Worm (Caenorhabditis elegans) whole organism, late embryonic: Measurements from ENCODE around the gene Y82E9BL.6.
"Not testable (repeated sequence)": the region's sequence is repeated elsewhere in the genome, so short reads cannot be mapped to it uniquely, and the experiment has no call there.

Experiments
- C38D4.7 ChIP-seq: fragments of 200-800 bp; sonication (Bioruptor generic); optimal IDR thresholded peaks from 2 replicates; lab custom pipeline; 2018; ENCODE audit warnings: mild to moderate bottlenecking, missing genetic modification characterization, moderate library complexity, missing compliant biosample characterization
- K02D7.2 ChIP-seq: sonication (generic microtip); optimal IDR thresholded peaks from 2 replicates; lab custom pipeline; 2017; ENCODE audit warnings: mild to moderate bottlenecking, missing genetic modification characterization, missing compliant biosample characterization
- K09A11.1 ChIP-seq: sonication (generic microtip); optimal IDR thresholded peaks from 2 replicates; lab custom pipeline; 2017; ENCODE audit warnings: antibody characterized with exemption, mild to moderate bottlenecking, missing genetic modification characterization, missing compliant biosample characterization; ENCODE audit not compliant: insufficient read depth
- ahr-1 ChIP-seq: sonication (generic microtip); optimal IDR thresholded peaks from 2 replicates; lab custom pipeline; 2016; ENCODE audit warnings: missing genetic modification characterization, missing compliant biosample characterization
- ama-1 ChIP-seq: fragments of 150-350 bp; optimal IDR thresholded peaks from 2 replicates; lab custom pipeline; 2014
- ceh-14 ChIP-seq: sonication (generic microtip); optimal IDR thresholded peaks from 2 replicates; lab custom pipeline; 2016; ENCODE audit warnings: missing genotype, missing genetic modification characterization, missing compliant biosample characterization
- ceh-18 ChIP-seq: sonication (generic microtip); optimal IDR thresholded peaks from 2 replicates; lab custom pipeline; 2016; ENCODE audit warnings: missing genetic modification characterization, missing compliant biosample characterization
- ceh-2 ChIP-seq: sonication (generic microtip); optimal IDR thresholded peaks from 2 replicates; lab custom pipeline; 2016; ENCODE audit warnings: missing genotype, missing genetic modification characterization, missing compliant biosample characterization
- ceh-30 ChIP-seq: fragments of 150-350 bp; optimal IDR thresholded peaks from 2 replicates; lab custom pipeline; 2014; ENCODE audit warnings: missing biosample characterization, missing genetic modification characterization
- ceh-31 ChIP-seq: sonication (generic microtip); optimal IDR thresholded peaks from 2 replicates; lab custom pipeline; 2016; ENCODE audit warnings: missing genetic modification characterization, missing compliant biosample characterization
- ceh-34 ChIP-seq: sonication (generic microtip); optimal IDR thresholded peaks from 2 replicates; lab custom pipeline; 2016; ENCODE audit warnings: mild to moderate bottlenecking, missing genetic modification characterization, missing compliant biosample characterization
- ceh-9 ChIP-seq: sonication (generic microtip); optimal IDR thresholded peaks from 2 replicates; lab custom pipeline; 2016; ENCODE audit warnings: mild to moderate bottlenecking, missing genetic modification characterization, inconsistent platforms, missing compliant biosample characterization
- che-1 ChIP-seq: sonication (generic microtip); optimal IDR thresholded peaks from 2 replicates; lab custom pipeline; 2016; ENCODE audit warnings: mild to moderate bottlenecking, missing genetic modification characterization, missing compliant biosample characterization
- dmd-4 ChIP-seq: sonication (generic microtip); optimal IDR thresholded peaks from 2 replicates; lab custom pipeline; 2016; ENCODE audit warnings: borderline replicate concordance, missing genetic modification characterization, missing compliant biosample characterization
- elt-4 ChIP-seq: sonication (generic microtip); optimal IDR thresholded peaks from 2 replicates; lab custom pipeline; 2016; ENCODE audit warnings: missing genetic modification characterization, missing compliant biosample characterization
- ets-4 ChIP-seq: sonication (generic microtip); optimal IDR thresholded peaks from 2 replicates; lab custom pipeline; 2016; ENCODE audit warnings: missing genetic modification characterization, missing compliant biosample characterization
- hlh-30 ChIP-seq: sonication (generic microtip); optimal IDR thresholded peaks from 2 replicates; lab custom pipeline; 2017; ENCODE audit warnings: antibody characterized with exemption, missing genetic modification characterization, missing compliant biosample characterization; ENCODE audit not compliant: insufficient read depth
- hlh-6 ChIP-seq: sonication (generic microtip); optimal IDR thresholded peaks from 2 replicates; lab custom pipeline; 2016; ENCODE audit warnings: missing genotype, missing genetic modification characterization, missing compliant biosample characterization
- hlh-8 ChIP-seq: sonication (generic microtip); optimal IDR thresholded peaks from 2 replicates; lab custom pipeline; 2016; ENCODE audit warnings: missing genotype, missing genetic modification characterization, missing compliant biosample characterization
- pat-9 ChIP-seq: fragments of 200-800 bp; sonication (Bioruptor generic); optimal IDR thresholded peaks from 2 replicates; lab custom pipeline; 2018; ENCODE audit warnings: mild to moderate bottlenecking, missing genetic modification characterization, moderate library complexity, missing compliant biosample characterization
- pha-2 ChIP-seq: sonication (generic microtip); optimal IDR thresholded peaks from 2 replicates; lab custom pipeline; 2017; ENCODE audit warnings: mild to moderate bottlenecking, missing genetic modification characterization, missing compliant biosample characterization
- pha-4 ChIP-seq: fragments of 150-350 bp; optimal IDR thresholded peaks from 2 replicates; lab custom pipeline; 2018; ENCODE audit warnings: missing biosample characterization, missing genetic modification reagents, missing genetic modification characterization
- pqm-1 ChIP-seq: sonication (generic microtip); optimal IDR thresholded peaks from 2 replicates; lab custom pipeline; 2016; ENCODE audit warnings: missing genetic modification characterization, missing compliant biosample characterization
- ref-2 ChIP-seq: sonication (generic microtip); optimal IDR thresholded peaks from 2 replicates; lab custom pipeline; 2016; ENCODE audit warnings: missing genetic modification characterization, missing compliant biosample characterization
- rnt-1 ChIP-seq: sonication (generic microtip); optimal IDR thresholded peaks from 2 replicates; lab custom pipeline; 2016; ENCODE audit warnings: missing genetic modification characterization, missing compliant biosample characterization
- sdc-2 ChIP-seq: sonication (generic microtip); optimal IDR thresholded peaks from 2 replicates; lab custom pipeline; 2016; ENCODE audit warnings: missing genotype, missing genetic modification characterization, missing compliant biosample characterization
- tbx-2 ChIP-seq: sonication (generic microtip); optimal IDR thresholded peaks from 2 replicates; lab custom pipeline; 2016; ENCODE audit warnings: missing genetic modification characterization, missing compliant biosample characterization
- ttx-3 ChIP-seq: sonication (generic microtip); optimal IDR thresholded peaks from 2 replicates; lab custom pipeline; 2016; ENCODE audit warnings: missing genetic modification reagents, missing genetic modification characterization, missing compliant biosample characterization
- unc-42 ChIP-seq: sonication (generic microtip); optimal IDR thresholded peaks from 2 replicates; lab custom pipeline; 2016; ENCODE audit warnings: missing genotype, missing genetic modification characterization, missing compliant biosample characterization
- unc-55 ChIP-seq: sonication (generic microtip); optimal IDR thresholded peaks from 2 replicates; lab custom pipeline; 2017; ENCODE audit warnings: missing biosample characterization, missing genetic modification reagents, missing genetic modification characterization
- unc-86 ChIP-seq: sonication (generic microtip); optimal IDR thresholded peaks from 2 replicates; lab custom pipeline; 2016; ENCODE audit warnings: missing genetic modification characterization, missing compliant biosample characterization
- zip-5 ChIP-seq: sonication (generic microtip); optimal IDR thresholded peaks from 2 replicates; lab custom pipeline; 2016; ENCODE audit warnings: missing genetic modification characterization, missing compliant biosample characterization

Y82E9BL.6 gene

ce11 chrIII:1372563-1372962 lies 27.0 kb upstream of the Y82E9BL.6 start:
- TF ChIP-seq hlh-8 (tag; lab: Kevin White, UChicago) (peak; percentile 69), rnt-1 (no peak)

ce11 chrIII:1359669-1360068 lies 14.1 kb upstream of the Y82E9BL.6 start, which contains the start of gene Y82E9BR.9:
Gene Y82E9BR.9 (minus strand): TSS chrIII:1359769.
- no peak for TF ChIP-seq pha-2 (tag; lab: Kevin White, UChicago)
- no peak for TF ChIP-seq unc-42 (tag; lab: Kevin White, UChicago)
- no peak for TF ChIP-seq ceh-2
- TF ChIP-seq tbx-2 (tag; lab: Kevin White, UChicago): no peak
- no peak for TF ChIP-seq hlh-6 (tag; lab: Kevin White, UChicago)
- no peak for TF ChIP-seq C38D4.7 (GFP tag; lab: Kevin White, UChicago)
- TF ChIP-seq ttx-3 (tag; lab: Kevin White, UChicago): no peak
- TF ChIP-seq ceh-31: no peak
- no peak for TF ChIP-seq pha-4 (tag; lab: Kevin White, UChicago)
- TF ChIP-seq ceh-9 (tag; lab: Kevin White, UChicago): no peak
- TF ChIP-seq ceh-14 (tag; lab: Kevin White, UChicago): no peak
- no peak for TF ChIP-seq elt-4 (tag; lab: Kevin White, UChicago)
- TF ChIP-seq ceh-34 (tag; lab: Kevin White, UChicago): no peak
- no peak for TF ChIP-seq ama-1 (lab: Kevin White, UChicago)

- TF ChIP-seq C38D4.7 (GFP tag; lab: Kevin White, UChicago); ahr-1 (tag; lab: Kevin White, UChicago); ets-4 (tag; lab: Kevin White, UChicago): not testable (repeated sequence)
Measured at ce11 chrIII:1357973-1358372, 12.4 kb upstream of the Y82E9BL.6 start, which contains the start of gene Y82E9BR.8. Gene Y82E9BR.8 (minus strand): TSS chrIII:1358073.

- no peak for TF ChIP-seq pha-4 (tag; lab: Kevin White, UChicago)
- no peak for TF ChIP-seq unc-42 (tag; lab: Kevin White, UChicago)
- no peak for TF ChIP-seq zip-5
- TF ChIP-seq ceh-14 (tag; lab: Kevin White, UChicago): no peak
- TF ChIP-seq sdc-2 (tag; lab: Kevin White, UChicago): no peak
- no peak for TF ChIP-seq che-1 (tag; lab: Kevin White, UChicago)
- TF ChIP-seq unc-55: no peak
Measured at ce11 chrIII:1355320-1355719, 9.7 kb upstream of the Y82E9BL.6 start, which contains the start of gene Y82E9BL.1. Gene Y82E9BL.1 (minus strand): TSS chrIII:1355420.

DNA sequence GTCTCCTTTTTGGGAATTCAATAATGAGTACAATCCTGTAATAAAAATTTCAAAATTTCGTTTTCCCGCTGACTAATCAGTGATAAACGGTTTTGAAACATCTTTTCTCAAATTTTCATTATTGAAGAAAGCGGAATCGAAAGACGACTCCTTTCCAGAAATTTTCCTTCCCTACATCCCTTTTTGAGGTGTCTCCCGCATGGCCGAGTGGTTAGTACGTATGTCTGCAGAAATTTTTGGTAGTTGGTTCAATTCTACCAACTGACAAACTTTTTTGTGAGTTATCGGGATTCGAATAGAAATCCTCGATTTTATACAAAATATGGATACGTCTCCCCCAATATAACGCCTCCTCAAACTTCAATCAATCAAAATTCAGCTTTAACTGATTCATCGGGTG lies 8.9 kb upstream of the Y82E9BL.6 start:
- TF ChIP-seq pat-9 (tag; lab: Kevin White, UChicago): no peak
- TF ChIP-seq dmd-4 (tag; lab: Kevin White, UChicago): no peak
- TF ChIP-seq K09A11.1 (tag; lab: Kevin White, UChicago): no peak
- TF ChIP-seq sdc-2 (tag; lab: Kevin White, UChicago): no peak
- TF ChIP-seq rnt-1: no peak
- no peak for TF ChIP-seq ceh-9 (tag; lab: Kevin White, UChicago)

DNA sequence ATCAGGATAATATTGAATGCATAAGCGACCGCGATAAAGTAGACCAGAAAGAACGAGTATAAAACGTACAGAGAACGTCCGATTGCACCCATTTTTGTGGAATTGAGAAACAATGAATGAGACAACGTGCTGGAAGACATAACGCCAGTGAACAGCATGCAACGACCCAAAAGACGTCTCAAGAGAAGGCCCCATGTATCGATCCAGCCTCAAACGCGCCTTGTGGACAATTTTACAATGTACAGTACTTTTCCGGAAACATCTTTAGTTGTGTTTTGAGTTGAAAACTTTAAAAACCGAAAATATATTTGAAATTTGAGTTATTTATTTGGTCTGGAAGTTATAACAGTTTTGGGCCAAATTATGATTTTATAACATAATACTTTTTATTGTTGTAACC lies 5.2 kb upstream of the Y82E9BL.6 start, which contains the start of gene Y82E9BL.3:
Y82E9BL.3 (minus strand) TSS at position 101 of the 400 bp plus-strand sequence.
- no peak for TF ChIP-seq tbx-2 (tag; lab: Kevin White, UChicago)
- no peak for TF ChIP-seq hlh-30 (tag; lab: Kevin White, UChicago)
- no peak for TF ChIP-seq ceh-30 (tag; lab: Kevin White, UChicago)
- TF ChIP-seq unc-86 (tag; lab: Kevin White, UChicago): no peak
- no peak for TF ChIP-seq pqm-1 (tag; lab: Kevin White, UChicago)
- TF ChIP-seq ref-2: no peak
- TF ChIP-seq K02D7.2 (tag; lab: Kevin White, UChicago): no peak
- no peak for TF ChIP-seq ceh-18 (tag; lab: Kevin White, UChicago)
